Fruit fly (Drosophila melanogaster) whole organism, embryonic: ENCODE measurements around the gene Vti1b.

Experiments used
- B-H2 ChIP-seq: fragments of 200-800 bp; sonication (Bioruptor generic); optimal IDR thresholded peaks from 2 replicates; lab custom pipeline; 2018; ENCODE audit warnings: missing biosample characterization, mild to moderate bottlenecking, missing genetic modification characterization
- CG10147 ChIP-seq: fragments of 200-800 bp; sonication (Bioruptor generic); optimal IDR thresholded peaks from 2 replicates; lab custom pipeline; 2019; ENCODE audit warnings: missing biosample characterization, mild to moderate bottlenecking, missing genetic modification characterization, moderate library complexity
- CG11247 ChIP-seq: fragments of 200-800 bp; sonication (Bioruptor generic); IDR thresholded peaks from 2 replicates; pipeline ENCODE4 v1.3.6; 2022; ENCODE audit warnings: missing biosample characterization, missing genetic modification characterization
- CG11723 ChIP-seq: fragments of 200-800 bp; sonication (Bioruptor generic); optimal IDR thresholded peaks from 2 replicates; lab custom pipeline; 2017; ENCODE audit warnings: missing biosample characterization, mild to moderate bottlenecking, missing genetic modification characterization
- CG1233 ChIP-seq: fragments of 200-800 bp; sonication (Bioruptor generic); optimal IDR thresholded peaks from 4 replicates; lab custom pipeline; 2018; ENCODE audit warnings: missing biosample characterization, mild to moderate bottlenecking, missing genetic modification characterization
- CG12942 ChIP-seq: fragments of 200-800 bp; sonication (Bioruptor generic); optimal IDR thresholded peaks from 3 replicates; lab custom pipeline; 2016; ENCODE audit warnings: missing biosample characterization, missing genetic modification characterization
- CG14965 ChIP-seq: fragments of 200-800 bp; sonication (Bioruptor generic); optimal IDR thresholded peaks from 2 replicates; lab custom pipeline; 2016; ENCODE audit warnings: missing biosample characterization, missing genetic modification characterization, borderline replicate concordance
- CG2875 ChIP-seq: fragments of 200-800 bp; sonication (Bioruptor generic); optimal IDR thresholded peaks from 2 replicates; lab custom pipeline; 2017; ENCODE audit warnings: missing biosample characterization, mild to moderate bottlenecking, missing genetic modification characterization, missing genetic modification reagents
- CG31441 ChIP-seq: fragments of 200-800 bp; sonication (Bioruptor generic); IDR thresholded peaks from 2 replicates; pipeline ENCODE4 v1.3.6; 2022; ENCODE audit warnings: missing biosample characterization, missing genetic modification characterization
- CG3163 ChIP-seq: fragments of 200-800 bp; sonication (Bioruptor generic); optimal IDR thresholded peaks from 3 replicates; lab custom pipeline; 2016; ENCODE audit warnings: missing biosample characterization, missing genetic modification characterization
- CG43689 ChIP-seq: fragments of 200-800 bp; sonication (Bioruptor generic); IDR thresholded peaks from 2 replicates; pipeline ENCODE4 v1.3.6; 2022; ENCODE audit warnings: missing biosample characterization, missing genetic modification characterization
- CG5180 ChIP-seq: fragments of 200-800 bp; sonication (Bioruptor generic); optimal IDR thresholded peaks from 3 replicates; lab custom pipeline; 2017; ENCODE audit warnings: missing biosample characterization, missing genetic modification characterization, mild to moderate bottlenecking, moderate library complexity, missing genetic modification reagents
- CG6175 ChIP-seq: fragments of 200-800 bp; sonication (Bioruptor generic); IDR thresholded peaks from 3 replicates; pipeline ENCODE4 v1.3.6; 2022; ENCODE audit warnings: missing biosample characterization, missing genetic modification characterization
- CG7357 ChIP-seq: fragments of 200-800 bp; sonication (Bioruptor generic); IDR thresholded peaks from 3 replicates; pipeline ENCODE4 v1.3.6; 2022; ENCODE audit warnings: missing biosample characterization, missing genetic modification characterization
- CG9932 ChIP-seq: fragments of 200-800 bp; sonication (Bioruptor generic); IDR thresholded peaks from 2 replicates; pipeline ENCODE4 v1.3.6; 2022; ENCODE audit warnings: missing biosample characterization, missing genetic modification characterization
- Elba2 ChIP-seq: fragments of 200-800 bp; sonication (Bioruptor generic); optimal IDR thresholded peaks from 3 replicates; lab custom pipeline; 2016; ENCODE audit warnings: missing biosample characterization, missing genetic modification characterization
- Fer2 ChIP-seq: fragments of 200-800 bp; sonication (Bioruptor generic); optimal IDR thresholded peaks from 2 replicates; lab custom pipeline; 2018; ENCODE audit warnings: missing biosample characterization, mild to moderate bottlenecking, missing genetic modification characterization, moderate library complexity
- H2.0 ChIP-seq: fragments of 200-800 bp; sonication (Bioruptor generic); IDR thresholded peaks from 2 replicates; pipeline ENCODE4 v1.3.6; 2022; ENCODE audit warnings: missing biosample characterization, missing genetic modification characterization
- HLH4C ChIP-seq: fragments of 200-800 bp; sonication (Bioruptor generic); IDR thresholded peaks from 3 replicates; pipeline ENCODE4 v1.3.6; 2022; ENCODE audit warnings: missing biosample characterization, missing genetic modification characterization; ENCODE audit not compliant: partially characterized antibody
- NFAT ChIP-seq: fragments of 200-800 bp; sonication (Bioruptor generic); IDR thresholded peaks from 2 replicates; pipeline ENCODE4 v1.3.6; 2022; ENCODE audit warnings: missing biosample characterization, missing genetic modification characterization
- Oaz ChIP-seq: fragments of 200-800 bp; sonication (Bioruptor generic); IDR thresholded peaks from 2 replicates; pipeline ENCODE4 v1.3.6; 2022; ENCODE audit warnings: missing biosample characterization, missing genetic modification characterization
- Taf1 ChIP-seq: fragments of 200-800 bp; sonication (Bioruptor generic); IDR thresholded peaks from 2 replicates; pipeline ENCODE4 v1.3.6; 2022; ENCODE audit warnings: missing biosample characterization, missing genetic modification characterization
- abd-A ChIP-seq: fragments of 200-800 bp; sonication (Bioruptor generic); optimal IDR thresholded peaks from 3 replicates; lab custom pipeline; 2019; ENCODE audit warnings: missing biosample characterization, mild to moderate bottlenecking, missing genetic modification characterization, moderate library complexity
- bbx ChIP-seq: fragments of 200-800 bp; sonication (Bioruptor generic); IDR thresholded peaks from 2 replicates; pipeline ENCODE4 v1.3.6; 2022; ENCODE audit warnings: missing biosample characterization, missing genetic modification characterization; ENCODE audit not compliant: partially characterized antibody
- br ChIP-seq: fragments of >200 bp; optimal IDR thresholded peaks from 2 replicates; lab custom pipeline; 2017
- cas ChIP-seq: fragments of 200-800 bp; sonication (Bioruptor generic); IDR thresholded peaks from 2 replicates; pipeline ENCODE4 v1.3.6; 2022; ENCODE audit warnings: missing biosample characterization, missing genetic modification characterization
- corto ChIP-seq: fragments of 200-800 bp; sonication (Bioruptor generic); optimal IDR thresholded peaks from 2 replicates; lab custom pipeline; 2016; ENCODE audit warnings: missing biosample characterization, mild to moderate bottlenecking, missing genetic modification characterization, moderate library complexity
- crc ChIP-seq: fragments of 200-800 bp; sonication (Bioruptor generic); optimal IDR thresholded peaks from 2 replicates; lab custom pipeline; 2016; ENCODE audit warnings: missing biosample characterization, missing genetic modification characterization
- danr ChIP-seq: fragments of 200-800 bp; sonication (Bioruptor generic); IDR thresholded peaks from 2 replicates; pipeline ENCODE4 v1.3.6; 2022; ENCODE audit warnings: missing biosample characterization, missing genetic modification characterization
- fd3F ChIP-seq: fragments of 200-800 bp; sonication (Bioruptor generic); optimal IDR thresholded peaks from 2 replicates; lab custom pipeline; 2018; ENCODE audit warnings: missing biosample characterization, mild to moderate bottlenecking, missing genetic modification characterization, moderate library complexity
- gce ChIP-seq: fragments of 200-800 bp; sonication (Bioruptor generic); IDR thresholded peaks from 3 replicates; pipeline ENCODE4 v1.3.6; 2022; ENCODE audit warnings: missing biosample characterization, missing genetic modification characterization
- grau ChIP-seq: fragments of 200-800 bp; optimal IDR thresholded peaks from 3 replicates; lab custom pipeline; 2019; ENCODE audit warnings: missing biosample characterization, mild to moderate bottlenecking, missing genetic modification characterization, moderate library complexity
- gsb ChIP-seq: fragments of 200-800 bp; sonication (Bioruptor generic); IDR thresholded peaks from 2 replicates; pipeline ENCODE4 v1.3.6; 2022; ENCODE audit warnings: missing biosample characterization, missing genetic modification characterization
- gt ChIP-seq: fragments of 200-800 bp; sonication (Bioruptor generic); IDR thresholded peaks from 2 replicates; pipeline ENCODE4 v1.3.6; 2022; ENCODE audit warnings: missing biosample characterization, missing genetic modification characterization
- kah ChIP-seq: fragments of 200-800 bp; sonication (Bioruptor generic); optimal IDR thresholded peaks from 2 replicates; lab custom pipeline; 2018; ENCODE audit warnings: missing biosample characterization, mild to moderate bottlenecking, missing genetic modification characterization
- kni ChIP-seq: fragments of 200-800 bp; sonication (Bioruptor generic); optimal IDR thresholded peaks from 3 replicates; lab custom pipeline; 2017; ENCODE audit warnings: mild to moderate bottlenecking, missing biosample characterization, missing genetic modification reagents, missing genetic modification characterization
- lab ChIP-seq: fragments of 200-800 bp; sonication (Bioruptor generic); optimal IDR thresholded peaks from 3 replicates; lab custom pipeline; 2017; ENCODE audit warnings: missing biosample characterization, missing genetic modification characterization, mild to moderate bottlenecking, moderate library complexity, missing genetic modification reagents
- lmd ChIP-seq: fragments of 200-800 bp; sonication (Bioruptor generic); IDR thresholded peaks from 2 replicates; pipeline ENCODE4 v1.3.6; 2022; ENCODE audit warnings: missing biosample characterization, missing genetic modification characterization
- pnt ChIP-seq: fragments of 200-800 bp; sonication (Bioruptor generic); optimal IDR thresholded peaks from 3 replicates; lab custom pipeline; 2016; ENCODE audit warnings: missing biosample characterization, missing genetic modification characterization
- prd ChIP-seq, 3 experiments: fragments of >200 bp in 2 of 3; fragments of 200-800 bp in 1 of 3; sonication (Bioruptor generic) in 1 of 3; optimal IDR thresholded peaks in 2 of 3; IDR thresholded peaks in 1 of 3; 2 replicates in 2 of 3; 3 replicates in 1 of 3; pipeline versions ENCODE4 v1.3.6 to Lab custom; 2017 to 2022; ENCODE audit warnings: missing biosample characterization in 1 of 3, missing genetic modification characterization in 1 of 3
- rib ChIP-seq: fragments of 200-800 bp; sonication (Bioruptor generic); IDR thresholded peaks from 2 replicates; pipeline ENCODE4 v1.3.6; 2022; ENCODE audit warnings: missing biosample characterization, missing genetic modification characterization
- salm ChIP-seq: fragments of 200-800 bp; sonication (Bioruptor generic); optimal IDR thresholded peaks from 2 replicates; lab custom pipeline; 2018; ENCODE audit warnings: missing biosample characterization, mild to moderate bottlenecking, missing genetic modification characterization
- schlank ChIP-seq: fragments of 200-800 bp; sonication (Bioruptor generic); optimal IDR thresholded peaks from 2 replicates; lab custom pipeline; 2018; ENCODE audit warnings: missing biosample characterization, mild to moderate bottlenecking, missing genetic modification characterization
- shn ChIP-seq: fragments of 200-800 bp; sonication (Bioruptor generic); optimal IDR thresholded peaks from 3 replicates; lab custom pipeline; 2016; ENCODE audit warnings: missing biosample characterization, missing genetic modification characterization
- ssp ChIP-seq: fragments of 200-800 bp; sonication (Bioruptor generic); IDR thresholded peaks from 2 replicates; pipeline ENCODE4 v1.3.6; 2022; ENCODE audit warnings: missing biosample characterization, missing genetic modification characterization
- sug ChIP-seq: fragments of 200-800 bp; optimal IDR thresholded peaks from 2 replicates; lab custom pipeline; 2019; ENCODE audit warnings: missing biosample characterization, mild to moderate bottlenecking, missing genetic modification characterization, moderate library complexity
- toy ChIP-seq: fragments of 200-800 bp; sonication (Bioruptor generic); IDR thresholded peaks from 2 replicates; pipeline ENCODE4 v1.3.6; 2022; ENCODE audit warnings: missing biosample characterization, missing genetic modification characterization
- ttk ChIP-seq: fragments of 200-800 bp; sonication (Bioruptor generic); IDR thresholded peaks from 2 replicates; pipeline ENCODE4 v2.1.2; 2022; ENCODE audit warnings: missing biosample characterization, missing genetic modification characterization
- usp ChIP-seq: fragments of >200 bp; optimal IDR thresholded peaks from 2 replicates; lab custom pipeline; 2017; ENCODE audit warnings: missing biosample characterization, missing genetic modification characterization

Vti1b gene

DNA sequence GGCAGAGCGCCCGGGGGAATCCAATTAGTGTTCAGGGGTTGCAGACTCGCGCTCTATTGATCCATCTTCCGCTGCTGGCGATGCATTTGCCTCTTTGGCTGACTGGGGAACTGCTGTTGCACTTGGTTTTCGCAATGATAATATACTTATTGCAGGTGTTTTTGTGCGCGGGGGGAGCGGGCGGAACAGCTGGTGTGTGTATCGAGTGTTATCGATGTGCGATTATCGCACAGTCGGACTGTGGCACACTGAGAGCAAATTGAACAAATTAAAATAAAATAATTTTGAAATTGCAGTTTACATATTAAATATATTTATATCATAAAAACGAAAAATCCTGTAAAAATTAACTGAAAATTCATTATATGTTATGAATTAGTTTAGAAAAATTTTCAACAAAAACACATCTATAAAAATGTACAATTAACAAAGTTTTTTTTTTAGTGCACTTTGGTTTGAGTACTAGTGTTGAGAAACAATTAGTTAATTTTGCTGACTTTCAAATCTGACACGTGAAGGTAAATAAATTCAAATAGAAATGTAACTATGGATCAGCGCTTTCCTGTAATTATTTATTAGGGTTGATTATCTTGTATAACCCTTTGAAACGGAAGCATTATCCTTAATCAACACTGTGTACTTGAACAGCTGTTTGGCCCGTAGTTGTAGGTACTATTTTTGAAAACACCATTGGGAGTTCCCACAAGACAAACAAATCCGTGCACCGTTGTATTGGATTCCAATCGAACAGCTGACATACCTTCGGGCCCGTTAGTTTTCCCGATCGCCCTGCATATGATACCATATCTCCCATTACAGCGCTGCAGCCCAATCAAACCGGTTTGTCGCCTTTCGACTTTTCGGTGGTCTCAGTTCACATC is 6.0 kb downstream of the Vti1b start, which contains the start of the genes Wdr37 and koko (continued):
- TF ChIP-seq CG11723 (GFP tag; lab: Kevin White, UChicago) (peak; percentile 86), gsb (GFP tag; lab: Robert Waterston, UW) (peak; percentile 92), CG7357 (GFP tag; lab: Robert Waterston, UW) (peak; percentile 93), corto (peak; percentile 79), salm (tag; lab: Kevin White, UChicago) (peak; percentile 91), danr (GFP tag; lab: Robert Waterston, UW) (peak; percentile 94), B-H2 (GFP tag; lab: Kevin White, UChicago) (peak; percentile 94), Oaz (GFP tag; lab: Robert Waterston, UW) (peak; percentile 89), NFAT (GFP tag; lab: Robert Waterston, UW) (peak; percentile 93), rib (GFP tag; lab: Robert Waterston, UW) (peak; percentile 97), CG11247 (GFP tag; lab: Robert Waterston, UW) (peak; percentile 97), fd3F (GFP tag; lab: Kevin White, UChicago) (peak; percentile 95), CG3163 (GFP tag; lab: Kevin White, UChicago) (peak; percentile 41), lab (GFP tag; lab: Kevin White, UChicago) (peak; percentile 89), ssp (peak; percentile 95), CG43689 (peak; percentile 94), gt (peak; percentile 93), CG12942 (GFP tag; lab: Kevin White, UChicago) (peak; percentile 96), crc (GFP tag; lab: Kevin White, UChicago) (peak; percentile 74), toy (GFP tag; lab: Robert Waterston, UW) (peak; percentile 94), gce (GFP tag; lab: Robert Waterston, UW) (peak; percentile 95), kni (peak; percentile 27), Taf1 (peak; percentile 93), kah (GFP tag; lab: Kevin White, UChicago) (peak; percentile 88), schlank (tag; lab: Kevin White, UChicago) (peak; percentile 83), CG9932 (GFP tag; lab: Robert Waterston, UW) (peak; percentile 99), H2.0 (GFP tag; lab: Robert Waterston, UW) (peak; percentile 96), Elba2 (GFP tag; lab: Kevin White, UChicago) (peak; percentile 92), CG1233 (peak; percentile 91), CG6175 (GFP tag; lab: Robert Waterston, UW) (peak; percentile 92), br (lab: Kevin White, UChicago) (no peak), bbx (GFP tag; lab: Robert Waterston, UW) (peak; percentile 52; the same call in 1 of the 2 replicates), HLH4C (GFP tag; lab: Robert Waterston, UW) (peak; percentile 64; the same call in 2 of the 3 replicates), shn (peak; percentile 63), Fer2 (tag; lab: Kevin White, UChicago) (peak; percentile 96), CG14965 (GFP tag; lab: Kevin White, UChicago) (peak; percentile 40), abd-A (tag; lab: Kevin White, UChicago) (peak; percentile 83), ttk (GFP tag; lab: Robert Waterston, UW) (peak; percentile 99), pnt (GFP tag; lab: Kevin White, UChicago) (peak; percentile 69), CG5180 (peak; percentile 52), CG31441 (GFP tag; lab: Robert Waterston, UW) (peak; percentile 99), CG10147 (GFP tag; lab: Kevin White, UChicago) (peak; percentile 94), sug (tag; lab: Kevin White, UChicago) (peak; percentile 94), usp (no peak), lmd (GFP tag; lab: Robert Waterston, UW) (peak; percentile 98), CG2875 (GFP tag; lab: Kevin White, UChicago) (peak; percentile 90), grau (tag; lab: Kevin White, UChicago) (peak; percentile 97), cas (peak; percentile 94), prd (optimal IDR thresholded peaks at IDR 0.05; lab: Kevin White, UChicago) (no peak), prd (GFP tag; IDR thresholded peaks at IDR 0.05; lab: Robert Waterston, UW) (peak; percentile 99)
